Worm (Caenorhabditis elegans) whole organism, L4/young adult: Measurements from ENCODE around the gene lev-8.

Experiments
- dao-5 ChIP-seq: sonication (generic microtip); optimal IDR thresholded peaks from 2 replicates; lab custom pipeline; 2016; ENCODE audit warnings: missing genotype, missing genetic modification characterization, moderate library complexity, missing compliant biosample characterization
- him-1 ChIP-seq: sonication (generic microtip); optimal IDR thresholded peaks from 2 replicates; lab custom pipeline; 2016; ENCODE audit warnings: missing genotype, missing genetic modification reagents, missing genetic modification characterization, missing compliant biosample characterization

ce11 chrX:11606815-11607499 is 46.2 kb downstream of the lev-8 start:
- TF ChIP-seq him-1 (tag; lab: Kevin White, UChicago) (no peak), dao-5 (tag; lab: Kevin White, UChicago) (no peak)
